Fruit fly (Drosophila melanogaster): ENCODE data around the gene GlcAT-I.

GlcAT-I gene

dm6 chrX:4105830-4106233, 25.2 kb upstream of the GlcAT-I start, which contains the start of gene cib (continued):
- TF ChIP-seq cwo (GFP tag; optimal IDR thresholded peaks at IDR 0.05) (no peak), CG18476 (GFP tag; optimal IDR thresholded peaks at IDR 0.05) (no peak), Hr78 (GFP tag; optimal IDR thresholded peaks at IDR 0.05) (no peak), CG1602 (GFP tag; optimal IDR thresholded peaks at IDR 0.05) (no peak), CG7271 (tag; optimal IDR thresholded peaks at IDR 0.05) (no peak), tna (GFP tag; IDR thresholded peaks at IDR 0.05; ENCODE audit: partially characterized antibody) (peak; percentile 71), dmrt99B (tag; optimal IDR thresholded peaks at IDR 0.05) (no peak), CG1647 (GFP tag; optimal IDR thresholded peaks at IDR 0.05) (no peak), NC2α (GFP tag; optimal IDR thresholded peaks at IDR 0.05) (peak; percentile 67), ERR (GFP tag; optimal IDR thresholded peaks at IDR 0.05) (peak; percentile 23), CG33213 (GFP tag; optimal IDR thresholded peaks at IDR 0.05) (peak; percentile 94), CG3847 (GFP tag; IDR thresholded peaks at IDR 0.05) (peak; percentile 81), bsh (GFP tag; optimal IDR thresholded peaks at IDR 0.05) (peak; percentile 3 to 7), gcm (GFP tag; optimal IDR thresholded peaks at IDR 0.05) (peak; percentile 48), fru (optimal IDR thresholded peaks at IDR 0.05) (no peak), CG15514 (GFP tag; optimal IDR thresholded peaks at IDR 0.05) (peak; percentile 89), CG3838 (GFP tag; optimal IDR thresholded peaks at IDR 0.05) (no peak), wek (GFP tag; optimal IDR thresholded peaks at IDR 0.05) (peak; percentile 5), CG10366 (GFP tag; IDR thresholded peaks at IDR 0.05) (peak; percentile 22; the same call in 1 of the 2 replicates), CG17829 (tag; optimal IDR thresholded peaks at IDR 0.05) (peak; percentile 72), Lpt (GFP tag; optimal IDR thresholded peaks at IDR 0.05) (no peak), gcm2 (GFP tag; optimal IDR thresholded peaks at IDR 0.05) (no peak), ftz-f1 (GFP tag; optimal IDR thresholded peaks at IDR 0.05) (peak; percentile 55), br (optimal IDR thresholded peaks at IDR 0.05) (no peak), CG13624 (GFP tag; optimal IDR thresholded peaks at IDR 0.05) (peak; percentile 24), sob (GFP tag; IDR thresholded peaks at IDR 0.05) (peak; percentile 63), gsb-n (tag; optimal IDR thresholded peaks at IDR 0.05) (peak; percentile 68), Taf1 (GFP tag; IDR thresholded peaks at IDR 0.05) (no peak), Oli (tag; optimal IDR thresholded peaks at IDR 0.05) (no peak), p53 (GFP tag; optimal IDR thresholded peaks at IDR 0.05) (peak; percentile 70), Ets65A (GFP tag) (no peak), esg (GFP tag; conservative IDR thresholded peaks at IDR 0.05) (no peak), CG32767 (GFP tag; IDR thresholded peaks at IDR 0.05) (no peak), Rfx (GFP tag; IDR thresholded peaks at IDR 0.05) (peak; percentile 65), exex (tag; optimal IDR thresholded peaks at IDR 0.05) (no peak), croc (GFP tag; conservative IDR thresholded peaks at IDR 0.05) (no peak), HmgZ (tag; optimal IDR thresholded peaks at IDR 0.05) (peak; percentile 87), nerfin-2 (GFP tag; IDR thresholded peaks at IDR 0.05; ENCODE audit: partially characterized antibody) (peak; percentile 64), CG12104 (GFP tag; optimal IDR thresholded peaks at IDR 0.05) (no peak), CG3065 (GFP tag; optimal IDR thresholded peaks at IDR 0.05) (no peak), Bgb (GFP tag; IDR thresholded peaks at IDR 0.05; ENCODE audit: partially characterized antibody) (peak; percentile 89), Fer3 (tag; optimal IDR thresholded peaks at IDR 0.05) (peak; percentile 40), aop (GFP tag; IDR thresholded peaks at IDR 0.05) (no peak), nau (GFP tag; optimal IDR thresholded peaks at IDR 0.05) (no peak), Chrac-16 (GFP tag; optimal IDR thresholded peaks at IDR 0.05) (no peak), CG4730 (GFP tag; IDR thresholded peaks at IDR 0.05) (no peak), caup (GFP tag; optimal IDR thresholded peaks at IDR 0.05; ENCODE audit: severe bottlenecking) (peak; percentile 64), CG11695 (GFP tag; IDR thresholded peaks at IDR 0.05) (no peak), NFAT (GFP tag; IDR thresholded peaks at IDR 0.05) (no peak), CG11093 (GFP tag; IDR thresholded peaks at IDR 0.05) (no peak), CG18619 (GFP tag; optimal IDR thresholded peaks at IDR 0.05) (peak; percentile 9), ranshi (GFP tag; IDR thresholded peaks at IDR 0.05) (peak; percentile 47; the same call in 1 of the 2 replicates)
